Worm (Caenorhabditis elegans) whole organism, young adult: ENCODE measurements around the gene srw-2.

Experiments
- T26A5.8 ChIP-seq: sonication (generic microtip); optimal IDR thresholded peaks from 2 replicates; lab custom pipeline; 2016; ENCODE audit warnings: missing genetic modification characterization, missing compliant biosample characterization
- Y53G8AR.9 ChIP-seq: fragments of 200-800 bp; sonication (Bioruptor generic); conservative IDR thresholded peaks from 2 replicates; pipeline ENCODE4 v1.3.6; 2022; ENCODE audit warnings: missing genetic modification reagents, missing genetic modification characterization, missing compliant biosample characterization
- Y56A3A.18 ChIP-seq: fragments of 200-800 bp; sonication (Bioruptor generic); IDR thresholded peaks from 2 replicates; pipeline ENCODE4 v1.3.6; 2022; ENCODE audit warnings: missing genetic modification reagents, missing genetic modification characterization, missing compliant biosample characterization
- efl-1 ChIP-seq: fragments of 150-350 bp; optimal IDR thresholded peaks from 2 replicates; lab custom pipeline; 2014; ENCODE audit warnings: missing biosample characterization, missing genetic modification reagents, missing genetic modification characterization
- egrh-3 ChIP-seq: fragments of 200-800 bp; sonication (Bioruptor generic); IDR thresholded peaks from 2 replicates; pipeline ENCODE4 v1.3.6; 2022; ENCODE audit warnings: missing genetic modification reagents, missing genetic modification characterization, missing compliant biosample characterization
- madf-8 ChIP-seq: fragments of 200-800 bp; sonication (Bioruptor generic); conservative IDR thresholded peaks from 2 replicates; pipeline ENCODE4 v1.3.6; 2022; ENCODE audit warnings: missing genetic modification reagents, missing genetic modification characterization, missing compliant biosample characterization
- nfyb-1 ChIP-seq: fragments of 200-800 bp; sonication (Bioruptor generic); IDR thresholded peaks from 2 replicates; pipeline ENCODE4 v1.3.6; 2022; ENCODE audit warnings: missing genetic modification reagents, missing genetic modification characterization, missing compliant biosample characterization
- nhr-27 ChIP-seq: fragments of 200-800 bp; sonication (Bioruptor generic); optimal IDR thresholded peaks from 2 replicates; lab custom pipeline; 2018; ENCODE audit warnings: mild to moderate bottlenecking, missing genetic modification characterization, moderate library complexity, missing compliant biosample characterization
- repo-1 ChIP-seq: sonication (generic microtip); optimal IDR thresholded peaks from 2 replicates; lab custom pipeline; 2017; ENCODE audit warnings: mild to moderate bottlenecking, missing genetic modification characterization, missing compliant biosample characterization
- sea-2 ChIP-seq: fragments of 200-800 bp; sonication (Bioruptor generic); IDR thresholded peaks from 2 replicates; pipeline ENCODE4 v1.3.6; 2022; ENCODE audit warnings: missing genetic modification characterization, missing compliant biosample characterization
- snpc-1.3 ChIP-seq: sonication (generic microtip); optimal IDR thresholded peaks from 2 replicates; lab custom pipeline; 2017; ENCODE audit warnings: missing genetic modification characterization, mild to moderate bottlenecking, missing compliant biosample characterization, antibody characterized with exemption, moderate library complexity, missing genotype, missing genetic modification reagents; ENCODE audit not compliant: insufficient read depth
- snpc-4 ChIP-seq, 5 experiments: fragments of 150-350 bp in 1 of 5; sonication (generic microtip) in 4 of 5; optimal IDR thresholded peaks; 2 replicates each; lab custom pipeline; 2014 to 2018; ENCODE audit warnings: missing genetic modification characterization in 5 of 5, missing biosample characterization in 3 of 5, antibody characterized with exemption in 2 of 5, mild to moderate bottlenecking in 2 of 5, missing compliant biosample characterization in 2 of 5, missing genotype in 2 of 5, moderate library complexity in 2 of 5, missing genetic modification reagents in 1 of 5
- unc-62 ChIP-seq: fragments of 150-350 bp; optimal IDR thresholded peaks from 2 replicates; lab custom pipeline; 2014; ENCODE audit warnings: missing biosample characterization, missing genetic modification reagents, missing genetic modification characterization

ce11 chrV:2815956-2816355 is 14.7 kb upstream of the srw-2 start, which contains the start of gene F54E2.5:
- TF ChIP-seq egrh-3 (GFP tag; lab: Robert Waterston, UW), result no peak
- no peak for TF ChIP-seq repo-1
- TF ChIP-seq unc-62 (GFP tag; lab: Kevin White, UChicago), result no peak
- no peak for TF ChIP-seq nfyb-1 (GFP tag; lab: Robert Waterston, UW)
- no peak for TF ChIP-seq efl-1
- TF ChIP-seq T26A5.8 (tag; lab: Kevin White, UChicago), result no peak
- TF ChIP-seq sea-2 (GFP tag; lab: Robert Waterston, UW), result no peak
- no peak for TF ChIP-seq nhr-27 (tag; lab: Kevin White, UChicago)
- TF ChIP-seq Y56A3A.18 (GFP tag; lab: Robert Waterston, UW), result no peak
- no peak for TF ChIP-seq madf-8
- no peak for TF ChIP-seq snpc-1.3 (tag; lab: Kevin White, UChicago)
- TF ChIP-seq snpc-4 (GFP tag; optimal IDR thresholded peaks at IDR 0.05; lab: Kevin White, UChicago), result no peak
- no peak for TF ChIP-seq snpc-4 (tag; optimal IDR thresholded peaks at IDR 0.05; lab: Kevin White, UChicago)
- TF ChIP-seq Y53G8AR.9 (GFP tag; lab: Robert Waterston, UW), result no peak
